Fruit fly (Drosophila melanogaster) whole organism, embryonic: ENCODE data around the gene TotX.

ENCODE experiments used
- Bdp1 ChIP-seq: fragments of 200-800 bp; sonication (Bioruptor generic); optimal IDR thresholded peaks from 3 replicates; lab custom pipeline; 2016; ENCODE audit warnings: missing biosample characterization, missing genetic modification characterization
- CG11456 ChIP-seq: fragments of 200-800 bp; sonication (Bioruptor generic); IDR thresholded peaks from 3 replicates; pipeline ENCODE4 v1.3.6; 2022; ENCODE audit warnings: missing biosample characterization, missing genetic modification characterization
- CG11695 ChIP-seq: fragments of 200-800 bp; sonication (Bioruptor generic); IDR thresholded peaks from 3 replicates; pipeline ENCODE4 v1.3.6; 2022; ENCODE audit warnings: missing biosample characterization, missing genetic modification characterization
- CG12299 ChIP-seq: fragments of 200-800 bp; sonication (Bioruptor generic); optimal IDR thresholded peaks from 2 replicates; lab custom pipeline; 2018; ENCODE audit warnings: missing biosample characterization, mild to moderate bottlenecking, missing genetic modification characterization
- CG1602 ChIP-seq: fragments of 200-800 bp; sonication (Bioruptor generic); optimal IDR thresholded peaks from 3 replicates; lab custom pipeline; 2016; ENCODE audit warnings: missing biosample characterization, missing genetic modification characterization
- CG16813 ChIP-seq: fragments of 200-800 bp; sonication (Bioruptor generic); IDR thresholded peaks from 3 replicates; pipeline ENCODE4 v1.3.6; 2022; ENCODE audit warnings: missing biosample characterization, missing genetic modification characterization; ENCODE audit not compliant: partially characterized antibody
- CG2199 ChIP-seq: fragments of 200-800 bp; sonication (Bioruptor generic); IDR thresholded peaks from 3 replicates; pipeline ENCODE4 v1.3.6; 2022; ENCODE audit warnings: missing biosample characterization, missing genetic modification characterization
- CG2678 ChIP-seq: fragments of 200-800 bp; sonication (Bioruptor generic); optimal IDR thresholded peaks from 3 replicates; lab custom pipeline; 2019; ENCODE audit warnings: missing biosample characterization, mild to moderate bottlenecking, missing genetic modification characterization, moderate library complexity
- CG3163 ChIP-seq: fragments of 200-800 bp; sonication (Bioruptor generic); optimal IDR thresholded peaks from 3 replicates; lab custom pipeline; 2016; ENCODE audit warnings: missing biosample characterization, missing genetic modification characterization
- CG4617 ChIP-seq: fragments of 200-800 bp; sonication (Bioruptor generic); optimal IDR thresholded peaks from 3 replicates; lab custom pipeline; 2016; ENCODE audit warnings: missing biosample characterization, missing genetic modification characterization, borderline replicate concordance
- CG6854 ChIP-seq: fragments of 200-800 bp; sonication (Bioruptor generic); optimal IDR thresholded peaks from 3 replicates; lab custom pipeline; 2017; ENCODE audit warnings: missing biosample characterization, mild to moderate bottlenecking, missing genetic modification characterization
- CG7372 ChIP-seq: fragments of 200-800 bp; sonication (Bioruptor generic); IDR thresholded peaks from 2 replicates; pipeline ENCODE4 v1.3.6; 2022; ENCODE audit warnings: missing biosample characterization, missing genetic modification characterization
- CG8765 ChIP-seq: fragments of 200-800 bp; sonication (Bioruptor generic); IDR thresholded peaks from 2 replicates; pipeline ENCODE4 v1.3.6; 2022; ENCODE audit warnings: missing biosample characterization, missing genetic modification characterization
- CHES-1-like ChIP-seq: fragments of 200-800 bp; sonication (Bioruptor generic); optimal IDR thresholded peaks from 2 replicates; lab custom pipeline; 2016; ENCODE audit warnings: missing biosample characterization, missing genetic modification characterization
- CrebB ChIP-seq: fragments of 200-800 bp; sonication (Bioruptor generic); optimal IDR thresholded peaks from 3 replicates; lab custom pipeline; 2018; ENCODE audit warnings: missing biosample characterization, mild to moderate bottlenecking, missing genetic modification characterization
- Dref ChIP-seq: fragments of 200-800 bp; sonication (Bioruptor generic); IDR thresholded peaks from 2 replicates; pipeline ENCODE4 v1.3.6; 2022; ENCODE audit warnings: missing biosample characterization, missing genetic modification characterization
- ERR ChIP-seq: fragments of 200-800 bp; sonication (Bioruptor generic); optimal IDR thresholded peaks from 2 replicates; lab custom pipeline; 2016; ENCODE audit warnings: missing biosample characterization, missing genetic modification characterization
- Elba2 ChIP-seq: fragments of 200-800 bp; sonication (Bioruptor generic); optimal IDR thresholded peaks from 3 replicates; lab custom pipeline; 2016; ENCODE audit warnings: missing biosample characterization, missing genetic modification characterization
- Fer2 ChIP-seq: fragments of 200-800 bp; sonication (Bioruptor generic); optimal IDR thresholded peaks from 2 replicates; lab custom pipeline; 2018; ENCODE audit warnings: missing biosample characterization, mild to moderate bottlenecking, missing genetic modification characterization, moderate library complexity
- HLH54F ChIP-seq: fragments of 200-800 bp; sonication (Bioruptor generic); optimal IDR thresholded peaks from 3 replicates; lab custom pipeline; 2016; ENCODE audit warnings: missing biosample characterization, missing genetic modification characterization
- Jarid2 ChIP-seq: fragments of 200-800 bp; sonication (Bioruptor generic); optimal IDR thresholded peaks from 3 replicates; lab custom pipeline; 2017; ENCODE audit warnings: mild to moderate bottlenecking, missing biosample characterization, missing genetic modification reagents, missing genetic modification characterization
- Mes4 ChIP-seq: fragments of 200-800 bp; sonication (Bioruptor generic); optimal IDR thresholded peaks from 2 replicates; lab custom pipeline; 2016; ENCODE audit warnings: missing biosample characterization, missing genetic modification characterization
- NFAT ChIP-seq: fragments of 200-800 bp; sonication (Bioruptor generic); IDR thresholded peaks from 2 replicates; pipeline ENCODE4 v1.3.6; 2022; ENCODE audit warnings: missing biosample characterization, missing genetic modification characterization
- Scr ChIP-seq: fragments of 200-800 bp; sonication (Bioruptor generic); IDR thresholded peaks from 2 replicates; pipeline ENCODE4 v1.3.6; 2022; ENCODE audit warnings: missing biosample characterization, missing genetic modification characterization; ENCODE audit not compliant: partially characterized antibody
- YL-1 ChIP-seq: fragments of 200-800 bp; sonication (Bioruptor generic); optimal IDR thresholded peaks from 3 replicates; lab custom pipeline; 2017; ENCODE audit warnings: missing biosample characterization, mild to moderate bottlenecking, missing genetic modification characterization
- amos ChIP-seq: fragments of 200-800 bp; sonication (Bioruptor generic); IDR thresholded peaks from 2 replicates; pipeline ENCODE4 v1.3.6; 2022; ENCODE audit warnings: missing biosample characterization, missing genetic modification characterization; ENCODE audit not compliant: partially characterized antibody
- dimm ChIP-seq: fragments of 200-800 bp; sonication (Bioruptor generic); IDR thresholded peaks from 2 replicates; pipeline ENCODE4 v1.3.6; 2022; ENCODE audit warnings: missing biosample characterization, missing genetic modification characterization
- dysf ChIP-seq: fragments of 200-800 bp; sonication (Bioruptor generic); IDR thresholded peaks from 3 replicates; pipeline ENCODE4 v1.3.6; 2022; ENCODE audit warnings: missing biosample characterization, missing genetic modification characterization
- en ChIP-seq: fragments of 200-800 bp; sonication (Bioruptor generic); optimal IDR thresholded peaks from 2 replicates; lab custom pipeline; 2016; ENCODE audit warnings: missing biosample characterization, missing genetic modification characterization
- ewg ChIP-seq: fragments of 200-800 bp; sonication (Bioruptor generic); optimal IDR thresholded peaks from 3 replicates; lab custom pipeline; 2017; ENCODE audit warnings: mild to moderate bottlenecking, missing biosample characterization, missing genetic modification reagents, missing genetic modification characterization
- fd3F ChIP-seq: fragments of 200-800 bp; sonication (Bioruptor generic); optimal IDR thresholded peaks from 2 replicates; lab custom pipeline; 2018; ENCODE audit warnings: missing biosample characterization, mild to moderate bottlenecking, missing genetic modification characterization, moderate library complexity
- fru ChIP-seq: fragments of >200 bp; optimal IDR thresholded peaks from 2 replicates; lab custom pipeline; 2017
- h ChIP-seq: fragments of >200 bp; optimal IDR thresholded peaks from 2 replicates; lab custom pipeline; 2017
- insv ChIP-seq, 2 experiments: fragments of 200-800 bp; sonication (Bioruptor generic); optimal IDR thresholded peaks; 3 replicates each; lab custom pipeline; 2016 to 2018; ENCODE audit warnings: missing biosample characterization in 2 of 2, missing genetic modification characterization in 2 of 2
- inv ChIP-seq: fragments of 200-800 bp; sonication (Bioruptor generic); IDR thresholded peaks from 2 replicates; pipeline ENCODE4 v1.3.6; 2022; ENCODE audit warnings: missing biosample characterization, missing genetic modification characterization; ENCODE audit not compliant: partially characterized antibody
- klu ChIP-seq: fragments of 200-800 bp; sonication (Bioruptor generic); IDR thresholded peaks from 2 replicates; pipeline ENCODE4 v1.3.6; 2022; ENCODE audit warnings: missing biosample characterization, missing genetic modification characterization
- lilli ChIP-seq: fragments of 200-800 bp; sonication (Bioruptor generic); optimal IDR thresholded peaks from 3 replicates; lab custom pipeline; 2016; ENCODE audit warnings: missing biosample characterization, missing genetic modification characterization
- lola ChIP-seq, 3 experiments: fragments of >200 bp in 2 of 3; fragments of 200-800 bp in 1 of 3; sonication (Bioruptor generic) in 1 of 3; optimal IDR thresholded peaks; 2 replicates each; lab custom pipeline; 2017 to 2019; ENCODE audit warnings: missing biosample characterization in 3 of 3, missing genetic modification characterization in 3 of 3, mild to moderate bottlenecking in 1 of 3, moderate library complexity in 1 of 3
- mirr ChIP-seq: fragments of 200-800 bp; sonication (Bioruptor generic); optimal IDR thresholded peaks from 3 replicates; lab custom pipeline; 2018; ENCODE audit warnings: missing biosample characterization, mild to moderate bottlenecking, missing genetic modification characterization
- mld ChIP-seq: fragments of 200-800 bp; sonication (Bioruptor generic); IDR thresholded peaks from 3 replicates; pipeline ENCODE4 v1.3.6; 2022; ENCODE audit warnings: missing biosample characterization, missing genetic modification characterization; ENCODE audit not compliant: partially characterized antibody
- nerfin-1 ChIP-seq: fragments of 200-800 bp; sonication (Bioruptor generic); optimal IDR thresholded peaks from 3 replicates; lab custom pipeline; 2019; ENCODE audit warnings: missing biosample characterization, mild to moderate bottlenecking, missing genetic modification characterization, moderate library complexity
- pan ChIP-seq, 4 experiments: fragments of >200 bp in 3 of 4; fragments of 200-800 bp in 1 of 4; sonication (Bioruptor generic) in 1 of 4; optimal IDR thresholded peaks in 3 of 4; IDR thresholded peaks in 1 of 4; 2 replicates each; pipeline versions ENCODE4 v1.3.6 to Lab custom; 2017 to 2022; ENCODE audit warnings: missing biosample characterization in 2 of 4, missing genetic modification characterization in 2 of 4, mixed read lengths in 1 of 4
- prd ChIP-seq, 3 experiments: fragments of >200 bp in 2 of 3; fragments of 200-800 bp in 1 of 3; sonication (Bioruptor generic) in 1 of 3; optimal IDR thresholded peaks in 2 of 3; IDR thresholded peaks in 1 of 3; 2 replicates in 2 of 3; 3 replicates in 1 of 3; pipeline versions ENCODE4 v1.3.6 to Lab custom; 2017 to 2022; ENCODE audit warnings: missing biosample characterization in 1 of 3, missing genetic modification characterization in 1 of 3
- run ChIP-seq: fragments of 200-800 bp; sonication (Bioruptor generic); optimal IDR thresholded peaks from 3 replicates; lab custom pipeline; 2018; ENCODE audit warnings: missing biosample characterization, mild to moderate bottlenecking, missing genetic modification characterization
- sens ChIP-seq: fragments of 200-800 bp; sonication (Bioruptor generic); peaks from one replicate; lab custom pipeline; 2016; ENCODE audit warnings: missing biosample characterization, missing genetic modification characterization
- seq ChIP-seq: fragments of 200-800 bp; sonication (Bioruptor generic); IDR thresholded peaks from 2 replicates; pipeline ENCODE4 v1.3.6; 2022; ENCODE audit warnings: missing biosample characterization, missing genetic modification characterization
- sna ChIP-seq: fragments of 200-800 bp; sonication (Bioruptor generic); IDR thresholded peaks from 2 replicates; pipeline ENCODE4 v1.3.6; 2022; ENCODE audit warnings: missing biosample characterization, missing genetic modification characterization; ENCODE audit not compliant: partially characterized antibody
- stwl ChIP-seq: fragments of 200-800 bp; sonication (Bioruptor generic); optimal IDR thresholded peaks from 3 replicates; lab custom pipeline; 2018; ENCODE audit warnings: missing biosample characterization, mild to moderate bottlenecking, missing genetic modification characterization, moderate library complexity
- tio ChIP-seq: fragments of 200-800 bp; sonication (Bioruptor generic); optimal IDR thresholded peaks from 2 replicates; lab custom pipeline; 2017; ENCODE audit warnings: missing biosample characterization, missing genetic modification characterization, inconsistent platforms
- ttk ChIP-seq: fragments of 200-800 bp; sonication (Bioruptor generic); IDR thresholded peaks from 2 replicates; pipeline ENCODE4 v2.1.2; 2022; ENCODE audit warnings: missing biosample characterization, missing genetic modification characterization
- wek ChIP-seq: fragments of 200-800 bp; sonication (Bioruptor generic); optimal IDR thresholded peaks from 3 replicates; lab custom pipeline; 2018; ENCODE audit warnings: missing biosample characterization, mild to moderate bottlenecking, missing genetic modification characterization, moderate library complexity

TotX gene

DNA sequence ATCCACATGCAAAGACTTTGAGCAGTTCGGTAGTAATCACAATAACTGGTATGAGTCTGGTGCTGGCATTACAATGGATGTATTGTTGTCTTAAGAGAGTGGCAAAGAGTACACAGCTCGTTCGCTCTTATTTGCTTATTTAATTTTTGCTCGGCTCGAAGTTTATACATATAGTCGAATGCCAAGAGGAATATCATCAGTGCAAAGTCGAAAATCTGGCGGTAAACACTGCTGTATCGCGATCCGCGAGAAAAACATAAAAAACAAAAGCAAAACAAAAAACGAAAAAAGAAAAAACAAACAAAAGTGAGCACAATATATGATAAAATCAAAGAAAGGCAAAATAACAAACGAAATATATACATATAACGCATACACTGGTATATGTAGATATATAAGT is 8.8 kb upstream of the TotX start, which contains the start of gene hdly (continued):
- TF ChIP-seq klu (GFP tag; lab: Robert Waterston, UW) (no peak), ewg (GFP tag; lab: Kevin White, UChicago) (no peak), wek (GFP tag; lab: Kevin White, UChicago) (peak; percentile 34), ERR (GFP tag; lab: Kevin White, UChicago) (no peak), dysf (GFP tag; lab: Robert Waterston, UW) (no peak), lola (GFP tag; optimal IDR thresholded peaks at IDR 0.05; lab: Kevin White, UChicago) (no peak), CG8765 (GFP tag; lab: Robert Waterston, UW) (no peak), Jarid2 (GFP tag; lab: Kevin White, UChicago) (peak; percentile 50), lilli (no peak), mld (no peak), CG4617 (GFP tag; lab: Kevin White, UChicago) (no peak), prd (optimal IDR thresholded peaks at IDR 0.05; lab: Kevin White, UChicago) (no peak), prd (GFP tag; IDR thresholded peaks at IDR 0.05; lab: Robert Waterston, UW) (no peak), YL-1 (GFP tag; lab: Kevin White, UChicago) (no peak), stwl (tag; lab: Kevin White, UChicago) (no peak), Elba2 (GFP tag; lab: Kevin White, UChicago) (no peak), CG11695 (GFP tag; lab: Robert Waterston, UW) (0 out of 3 replicates have a peak, but pooled peaks have one; percentile 27), insv (GFP tag; optimal IDR thresholded peaks at IDR 0.05; lab: Kevin White, UChicago) (no peak), tio (no peak), CG7372 (GFP tag; lab: Robert Waterston, UW) (no peak), NFAT (GFP tag; lab: Robert Waterston, UW) (0 out of 2 replicates have a peak, but pooled peaks have one; percentile 6), mirr (peak; percentile 75), nerfin-1 (no peak), Scr (GFP tag; lab: Robert Waterston, UW) (no peak), CG3163 (peak; percentile 91), Fer2 (tag; lab: Kevin White, UChicago) (no peak), dimm (GFP tag; lab: Robert Waterston, UW) (no peak), en (GFP tag; lab: Kevin White, UChicago) (no peak), CrebB (tag; lab: Kevin White, UChicago) (peak; percentile 45), h (lab: Kevin White, UChicago) (no peak), CG6854 (no peak), sens (GFP tag; lab: Kevin White, UChicago) (peak; percentile 45), CG1602 (GFP tag; lab: Kevin White, UChicago) (no peak), ttk (GFP tag; lab: Robert Waterston, UW) (no peak), Bdp1 (GFP tag; lab: Kevin White, UChicago) (no peak), seq (GFP tag; lab: Robert Waterston, UW) (0 out of 2 replicates have a peak, but pooled peaks have one; percentile 14), CG11456 (GFP tag; lab: Robert Waterston, UW) (no peak), inv (GFP tag; lab: Robert Waterston, UW) (no peak), amos (GFP tag; lab: Robert Waterston, UW) (no peak; the same call in 1 of the 2 replicates), Dref (no peak), CG16813 (GFP tag; lab: Robert Waterston, UW) (no peak), CG2678 (tag; lab: Kevin White, UChicago) (peak; percentile 29), CG12299 (tag; lab: Kevin White, UChicago) (no peak), fru (lab: Kevin White, UChicago) (no peak), run (no peak), CG2199 (GFP tag; lab: Robert Waterston, UW) (no peak), pan (optimal IDR thresholded peaks at IDR 0.05; lab: Kevin White, UChicago) (no peak), pan (GFP tag; optimal IDR thresholded peaks at IDR 0.05 in 1 of 2, IDR thresholded peaks at IDR 0.05 in 1 of 2) (no peak), Mes4 (GFP tag; lab: Kevin White, UChicago) (no peak), HLH54F (no peak), sna (GFP tag; lab: Robert Waterston, UW) (no peak), CHES-1-like (GFP tag; lab: Kevin White, UChicago) (no peak), fd3F (no peak)
